Fruit fly (Drosophila melanogaster) whole organism: ENCODE data around the gene Las.

Source experiments
- CG8478 ChIP-seq: fragments of >200 bp; optimal IDR thresholded peaks from 2 replicates; lab custom pipeline; 2018; ENCODE audit warnings: inconsistent platforms
- Dll ChIP-seq: fragments of >200 bp; optimal IDR thresholded peaks from 2 replicates; lab custom pipeline; 2017
- psq ChIP-seq: fragments of >200 bp; optimal IDR thresholded peaks from 2 replicates; lab custom pipeline; 2017
- usp ChIP-seq: fragments of >200 bp; optimal IDR thresholded peaks from 2 replicates; lab custom pipeline; 2017; ENCODE audit warnings: missing biosample characterization, missing genetic modification characterization, mixed read lengths

dm6 chr3L:20384086-20384810, 47.9 kb downstream of the Las start, which contains the start of the genes CG5498 and fbl:
- TF ChIP-seq usp (no peak), psq (lab: Kevin White, UChicago) (no peak), CG8478 (no peak), Dll (no peak)
